Worm (Caenorhabditis elegans): Measurements from ENCODE around the gene znfx-1.
A peak's percentile ranks its signal among the peaks of the same experiment; 100 is the strongest.

Gene znfx-1

ce11 chrII:9171466-9172187 lies 41.8 kb upstream of the znfx-1 start:
- TF ChIP-seq peb-1 (tag; optimal IDR thresholded peaks at IDR 0.05), result no peak
- TF ChIP-seq egl-27 (tag; optimal IDR thresholded peaks at IDR 0.05), result no peak
- TF ChIP-seq ama-1 (optimal IDR thresholded peaks at IDR 0.05), result no peak
- no peak for TF ChIP-seq ceh-82 (tag; optimal IDR thresholded peaks at IDR 0.05)
- TF ChIP-seq ztf-1 (GFP tag; conservative IDR thresholded peaks at IDR 0.05), result no peak
- TF ChIP-seq lin-11 (tag; optimal IDR thresholded peaks at IDR 0.05), result no peak
- no peak for TF ChIP-seq nhr-77 (tag; optimal IDR thresholded peaks at IDR 0.05)
- no peak for TF ChIP-seq R02D3.7 (tag; optimal IDR thresholded peaks at IDR 0.05)
- no peak for TF ChIP-seq mab-5 (tag; optimal IDR thresholded peaks at IDR 0.05)
- TF ChIP-seq ZK546.5 (tag; optimal IDR thresholded peaks at IDR 0.05), result no peak
- no peak for TF ChIP-seq ztf-4 (tag; optimal IDR thresholded peaks at IDR 0.05)
- TF ChIP-seq ceh-16 (tag; optimal IDR thresholded peaks at IDR 0.05), result no peak
- no peak for TF ChIP-seq unc-55 (GFP tag; optimal IDR thresholded peaks at IDR 0.05)
- TF ChIP-seq gmeb-1 (tag; optimal IDR thresholded peaks at IDR 0.05), result no peak
- TF ChIP-seq nhr-6 (tag; optimal IDR thresholded peaks at IDR 0.05), result no peak
- TF ChIP-seq nhr-21 (tag; optimal IDR thresholded peaks at IDR 0.05), result no peak
- no peak for TF ChIP-seq zag-1 (tag; optimal IDR thresholded peaks at IDR 0.05)
- TF ChIP-seq sem-4 (tag; optimal IDR thresholded peaks at IDR 0.05), result no peak

ce11 chrII:9172849-9173248 lies 40.6 kb upstream of the znfx-1 start, which contains the start of gene T23G7.2:
TSS of gene T23G7.2 (minus strand) at chrII:9172949.
- TF ChIP-seq R02D3.7 (tag; optimal IDR thresholded peaks at IDR 0.05) (no peak), sma-9 (GFP tag; optimal IDR thresholded peaks at IDR 0.05) (no peak), sma-9 (tag; optimal IDR thresholded peaks at IDR 0.05) (no peak), nhr-237 (tag; optimal IDR thresholded peaks at IDR 0.05) (no peak), ama-1 (optimal IDR thresholded peaks at IDR 0.05) (no peak), mbf-1 (tag; optimal IDR thresholded peaks at IDR 0.05) (no peak), nhr-11 (tag; optimal IDR thresholded peaks at IDR 0.05) (no peak), nhr-21 (tag; optimal IDR thresholded peaks at IDR 0.05) (no peak), lin-39 (tag; optimal IDR thresholded peaks at IDR 0.05) (no peak), egl-27 (tag; optimal IDR thresholded peaks at IDR 0.05) (no peak), nhr-129 (tag; optimal IDR thresholded peaks at IDR 0.05) (no peak), Y55F3AM.14 (GFP tag; optimal IDR thresholded peaks at IDR 0.05) (no peak), zag-1 (tag; optimal IDR thresholded peaks at IDR 0.05) (no peak), elt-3 (tag; optimal IDR thresholded peaks at IDR 0.05) (no peak)

ce11 chrII:9173471-9173870 lies 40.0 kb upstream of the znfx-1 start:
- TF ChIP-seq nhr-10 (tag; optimal IDR thresholded peaks at IDR 0.05), result no peak
- no peak for TF ChIP-seq mdl-1 (tag; optimal IDR thresholded peaks at IDR 0.05)
- no peak for TF ChIP-seq nhr-6 (tag; optimal IDR thresholded peaks at IDR 0.05)
- no peak for TF ChIP-seq fos-1 (tag; optimal IDR thresholded peaks at IDR 0.05)
- TF ChIP-seq zag-1 (tag; optimal IDR thresholded peaks at IDR 0.05), result no peak
- TF ChIP-seq mbf-1 (tag; optimal IDR thresholded peaks at IDR 0.05), result no peak
- TF ChIP-seq alr-1 (tag; optimal IDR thresholded peaks at IDR 0.05), result no peak
- no peak for TF ChIP-seq unc-62 (GFP tag; optimal IDR thresholded peaks at IDR 0.05)
- TF ChIP-seq sem-4 (tag; optimal IDR thresholded peaks at IDR 0.05), result no peak
- no peak for TF ChIP-seq Y55F3AM.14 (GFP tag; optimal IDR thresholded peaks at IDR 0.05)
- TF ChIP-seq ztf-1 (GFP tag; conservative IDR thresholded peaks at IDR 0.05), result no peak

ce11 chrII:9176523-9176922 lies 36.9 kb upstream of the znfx-1 start:
- no peak for TF ChIP-seq lin-13 (GFP tag; optimal IDR thresholded peaks at IDR 0.05)
- no peak for TF ChIP-seq ztf-11 (tag; optimal IDR thresholded peaks at IDR 0.05)

- no peak for TF ChIP-seq mab-5 (tag; optimal IDR thresholded peaks at IDR 0.05)
- TF ChIP-seq unc-55 (GFP tag; optimal IDR thresholded peaks at IDR 0.05), result peak; percentile 72
- TF ChIP-seq nhr-6 (tag; optimal IDR thresholded peaks at IDR 0.05), result no peak
- peak; percentile 33 for TF ChIP-seq fos-1 (tag; optimal IDR thresholded peaks at IDR 0.05)
- TF ChIP-seq ztf-4 (tag; optimal IDR thresholded peaks at IDR 0.05), result no peak
- TF ChIP-seq ztf-11 (tag; optimal IDR thresholded peaks at IDR 0.05), result no peak
- peak; percentile 35 for TF ChIP-seq nhr-25 (tag; optimal IDR thresholded peaks at IDR 0.05)
- peak; percentile 5 for TF ChIP-seq sma-9 (GFP tag; optimal IDR thresholded peaks at IDR 0.05)
- no peak for TF ChIP-seq sma-9 (tag; optimal IDR thresholded peaks at IDR 0.05)
- no peak for TF ChIP-seq R02D3.7 (tag; optimal IDR thresholded peaks at IDR 0.05)
- peak; percentile 41 for TF ChIP-seq gmeb-1 (tag; optimal IDR thresholded peaks at IDR 0.05)
- peak; percentile 53 for TF ChIP-seq C34F6.9 (tag; optimal IDR thresholded peaks at IDR 0.05)
- TF ChIP-seq alr-1 (tag; optimal IDR thresholded peaks at IDR 0.05), result no peak
- peak; percentile 18 to 71 for TF ChIP-seq lsy-2 (tag; optimal IDR thresholded peaks at IDR 0.05)
- TF ChIP-seq ama-1 (optimal IDR thresholded peaks at IDR 0.05), result no peak
- no peak for TF ChIP-seq F13H6.1 (tag; optimal IDR thresholded peaks at IDR 0.05)
These were observed 36.4 kb upstream of the znfx-1 start, which contains the start of the genes sec-5 and pir-1 for ce11 chrII:9177080-9177479. TSS of gene sec-5 (minus strand) at chrII:9177152. TSS of gene pir-1 (plus strand) at chrII:9177300.
